Worm (Caenorhabditis elegans) whole organism, L2 larva: ENCODE results near the gene twk-43.
A peak's percentile ranks its signal among the peaks of the same experiment; 100 is the strongest.

Source experiments
- C34F6.9 ChIP-seq: fragments of 150-350 bp; optimal IDR thresholded peaks from 2 replicates; lab custom pipeline; 2014; ENCODE audit warnings: missing biosample characterization, missing genetic modification characterization
- F13H6.1 ChIP-seq: sonication (generic microtip); optimal IDR thresholded peaks from 2 replicates; lab custom pipeline; 2016; ENCODE audit warnings: missing genetic modification characterization, missing compliant biosample characterization
- R02D3.7 ChIP-seq: fragments of 150-350 bp; optimal IDR thresholded peaks from 2 replicates; lab custom pipeline; 2014; ENCODE audit warnings: missing biosample characterization, missing genetic modification characterization
- Y55F3AM.14 ChIP-seq: fragments of 200-800 bp; sonication (Bioruptor generic); optimal IDR thresholded peaks from 2 replicates; lab custom pipeline; 2018; ENCODE audit warnings: mild to moderate bottlenecking, missing genetic modification characterization, missing compliant biosample characterization
- ZK546.5 ChIP-seq: sonication (generic microtip); optimal IDR thresholded peaks from 2 replicates; lab custom pipeline; 2017; ENCODE audit warnings: missing biosample characterization, missing genetic modification characterization
- alr-1 ChIP-seq: fragments of 150-350 bp; optimal IDR thresholded peaks from 2 replicates; lab custom pipeline; 2014; ENCODE audit warnings: missing biosample characterization, missing genetic modification characterization
- aly-2 ChIP-seq: fragments of 150-350 bp; optimal IDR thresholded peaks from 2 replicates; lab custom pipeline; 2014; ENCODE audit warnings: missing biosample characterization, missing genetic modification characterization
- ama-1 ChIP-seq: fragments of 150-350 bp; optimal IDR thresholded peaks from 2 replicates; lab custom pipeline; 2018; ENCODE audit warnings: inconsistent platforms
- blmp-1 ChIP-seq: sonication (generic microtip); optimal IDR thresholded peaks from 2 replicates; lab custom pipeline; 2017; ENCODE audit warnings: missing genetic modification characterization, mild to moderate bottlenecking, missing compliant biosample characterization, antibody characterized with exemption, moderate library complexity; ENCODE audit not compliant: insufficient read depth
- ceh-16 ChIP-seq: fragments of 150-350 bp; optimal IDR thresholded peaks from 2 replicates; lab custom pipeline; 2014; ENCODE audit warnings: missing biosample characterization, missing genetic modification characterization
- ceh-82 ChIP-seq: fragments of 150-350 bp; optimal IDR thresholded peaks from 2 replicates; lab custom pipeline; 2014; ENCODE audit warnings: missing biosample characterization, missing genetic modification characterization
- crh-2 ChIP-seq: sonication (generic microtip); optimal IDR thresholded peaks from 2 replicates; lab custom pipeline; 2017; ENCODE audit warnings: missing biosample characterization, missing genetic modification characterization
- dmd-4 ChIP-seq: sonication (generic microtip); optimal IDR thresholded peaks from 2 replicates; lab custom pipeline; 2017; ENCODE audit warnings: missing biosample characterization, missing genetic modification characterization
- egl-27 ChIP-seq: sonication (generic microtip); optimal IDR thresholded peaks from 3 replicates; lab custom pipeline; 2017; ENCODE audit warnings: missing biosample characterization, missing genetic modification reagents, missing genetic modification characterization
- elt-1 ChIP-seq: fragments of 150-350 bp; optimal IDR thresholded peaks from 2 replicates; lab custom pipeline; 2014; ENCODE audit warnings: missing biosample characterization, missing genetic modification characterization
- elt-3 ChIP-seq: sonication (generic microtip); optimal IDR thresholded peaks from 2 replicates; lab custom pipeline; 2017; ENCODE audit warnings: missing biosample characterization, missing genetic modification characterization
- fos-1 ChIP-seq: fragments of 150-350 bp; optimal IDR thresholded peaks from 2 replicates; lab custom pipeline; 2014; ENCODE audit warnings: missing biosample characterization, missing genetic modification characterization
- gmeb-1 ChIP-seq: fragments of 150-350 bp; optimal IDR thresholded peaks from 2 replicates; lab custom pipeline; 2014; ENCODE audit warnings: missing biosample characterization, missing genetic modification characterization
- lin-11 ChIP-seq: fragments of 150-350 bp; sonication (generic microtip); optimal IDR thresholded peaks from 2 replicates; lab custom pipeline; 2014; ENCODE audit warnings: missing biosample characterization, missing genetic modification characterization, inconsistent platforms, mixed read lengths
- lin-13 ChIP-seq: fragments of 150-350 bp; optimal IDR thresholded peaks from 2 replicates; lab custom pipeline; 2014; ENCODE audit warnings: missing biosample characterization, missing genetic modification reagents, missing genetic modification characterization
- lin-39 ChIP-seq: fragments of 150-350 bp; optimal IDR thresholded peaks from 2 replicates; lab custom pipeline; 2014; ENCODE audit warnings: missing biosample characterization, missing genetic modification reagents, missing genetic modification characterization
- lsy-2 ChIP-seq, 2 experiments: fragments of 150-350 bp in 1 of 2; sonication (generic microtip) in 1 of 2; optimal IDR thresholded peaks; 2 replicates each; lab custom pipeline; 2014 to 2017; ENCODE audit warnings: missing biosample characterization in 2 of 2, missing genetic modification characterization in 2 of 2
- mab-5 ChIP-seq: fragments of 150-350 bp; optimal IDR thresholded peaks from 2 replicates; lab custom pipeline; 2014; ENCODE audit warnings: missing biosample characterization, missing genetic modification characterization
- mbf-1 ChIP-seq: sonication (generic microtip); optimal IDR thresholded peaks from 2 replicates; lab custom pipeline; 2017; ENCODE audit warnings: missing biosample characterization, missing genetic modification characterization
- mdl-1 ChIP-seq, 2 experiments: fragments of 150-350 bp in 1 of 2; sonication (generic microtip) in 1 of 2; optimal IDR thresholded peaks; 2 replicates each; lab custom pipeline; 2017; ENCODE audit warnings: missing biosample characterization in 2 of 2, missing genetic modification characterization in 2 of 2
- nhr-10 ChIP-seq: sonication (generic microtip); optimal IDR thresholded peaks from 2 replicates; lab custom pipeline; 2017; ENCODE audit warnings: missing biosample characterization, missing genetic modification characterization
- nhr-11 ChIP-seq: fragments of 150-350 bp; optimal IDR thresholded peaks from 2 replicates; lab custom pipeline; 2014; ENCODE audit warnings: missing biosample characterization, missing genetic modification characterization
- nhr-12 ChIP-seq: fragments of 150-350 bp; optimal IDR thresholded peaks from 2 replicates; lab custom pipeline; 2014; ENCODE audit warnings: missing biosample characterization, missing genetic modification characterization
- nhr-129 ChIP-seq: fragments of 150-350 bp; optimal IDR thresholded peaks from 2 replicates; lab custom pipeline; 2014; ENCODE audit warnings: missing biosample characterization, missing genetic modification characterization
- nhr-21 ChIP-seq: fragments of 150-350 bp; optimal IDR thresholded peaks from 2 replicates; lab custom pipeline; 2014; ENCODE audit warnings: missing biosample characterization, missing genetic modification characterization
- nhr-23 ChIP-seq: fragments of 150-350 bp; optimal IDR thresholded peaks from 2 replicates; lab custom pipeline; 2014; ENCODE audit warnings: missing biosample characterization, missing genetic modification reagents, missing genetic modification characterization
- nhr-237 ChIP-seq: fragments of 150-350 bp; optimal IDR thresholded peaks from 2 replicates; lab custom pipeline; 2014; ENCODE audit warnings: missing biosample characterization, missing genetic modification characterization
- nhr-25 ChIP-seq: fragments of 150-350 bp; sonication (generic microtip); optimal IDR thresholded peaks from 3 replicates; lab custom pipeline; 2014; ENCODE audit warnings: missing biosample characterization, missing genetic modification characterization
- nhr-6 ChIP-seq: fragments of 150-350 bp; optimal IDR thresholded peaks from 2 replicates; lab custom pipeline; 2014; ENCODE audit warnings: missing biosample characterization, missing genetic modification characterization
- nhr-77 ChIP-seq: fragments of 150-350 bp; optimal IDR thresholded peaks from 2 replicates; lab custom pipeline; 2014; ENCODE audit warnings: missing biosample characterization, missing genetic modification characterization
- peb-1 ChIP-seq: fragments of 150-350 bp; optimal IDR thresholded peaks from 2 replicates; lab custom pipeline; 2014; ENCODE audit warnings: missing biosample characterization, missing genetic modification characterization
- sem-4 ChIP-seq: fragments of 150-350 bp; optimal IDR thresholded peaks from 2 replicates; lab custom pipeline; 2014; ENCODE audit warnings: missing biosample characterization, missing genetic modification reagents, missing genetic modification characterization
- skn-1 ChIP-seq: sonication (generic microtip); optimal IDR thresholded peaks from 2 replicates; lab custom pipeline; 2017; ENCODE audit warnings: missing biosample characterization, missing genetic modification characterization
- sma-3 ChIP-seq: sonication (generic microtip); optimal IDR thresholded peaks from 2 replicates; lab custom pipeline; 2016; ENCODE audit warnings: missing genetic modification reagents, missing genetic modification characterization, missing compliant biosample characterization
- sma-9 ChIP-seq, 2 experiments: fragments of 150-350 bp in 1 of 2; sonication (generic microtip) in 1 of 2; optimal IDR thresholded peaks; 2 replicates each; lab custom pipeline; 2014 to 2016; ENCODE audit warnings: missing genetic modification characterization in 2 of 2, mild to moderate bottlenecking in 1 of 2, missing biosample characterization in 1 of 2, missing compliant biosample characterization in 1 of 2, missing genetic modification reagents in 1 of 2, moderate library complexity in 1 of 2
- snpc-4 ChIP-seq: fragments of 150-350 bp; optimal IDR thresholded peaks from 2 replicates; lab custom pipeline; 2014; ENCODE audit warnings: missing biosample characterization, missing genetic modification characterization
- unc-39 ChIP-seq: fragments of 150-350 bp; optimal IDR thresholded peaks from 2 replicates; lab custom pipeline; 2014; ENCODE audit warnings: missing biosample characterization, missing genetic modification characterization
- unc-55 ChIP-seq: fragments of 150-350 bp; sonication (generic microtip); optimal IDR thresholded peaks from 3 replicates; lab custom pipeline; 2014; ENCODE audit warnings: missing biosample characterization, missing genetic modification reagents, missing genetic modification characterization
- unc-62 ChIP-seq: fragments of 150-350 bp; optimal IDR thresholded peaks from 2 replicates; lab custom pipeline; 2014; ENCODE audit warnings: missing biosample characterization, missing genetic modification reagents, missing genetic modification characterization
- zag-1 ChIP-seq: fragments of 150-350 bp; optimal IDR thresholded peaks from 2 replicates; lab custom pipeline; 2014; ENCODE audit warnings: missing biosample characterization, missing genetic modification characterization
- ztf-1 ChIP-seq: fragments of 200-800 bp; sonication (Bioruptor generic); conservative IDR thresholded peaks from 2 replicates; pipeline ENCODE4 v1.3.6; 2022; ENCODE audit warnings: missing genetic modification characterization, missing compliant biosample characterization
- ztf-11 ChIP-seq: sonication (generic microtip); optimal IDR thresholded peaks from 2 replicates; lab custom pipeline; 2017; ENCODE audit warnings: missing biosample characterization, missing genetic modification characterization
- ztf-4 ChIP-seq: fragments of 150-350 bp; optimal IDR thresholded peaks from 2 replicates; lab custom pipeline; 2014; ENCODE audit warnings: missing biosample characterization, missing genetic modification characterization

Gene twk-43

ce11 chrV:13380178-13380577, 34.1 kb downstream of the twk-43 start, which contains the start of gene ifbp-1:
ifbp-1 (minus strand) TSS chrV:13380262.
- TF ChIP-seq unc-62 (GFP tag; lab: Kevin White, UChicago) (no peak), nhr-77 (tag; lab: Kevin White, UChicago) (no peak), lin-11 (tag; lab: Kevin White, UChicago) (no peak), ztf-4 (peak; percentile 52), ztf-1 (no peak), C34F6.9 (no peak), nhr-12 (no peak), sma-3 (GFP tag; lab: Kevin White, UChicago) (peak; percentile 84), gmeb-1 (tag; lab: Kevin White, UChicago) (peak; percentile 67), nhr-11 (tag; lab: Kevin White, UChicago) (no peak), R02D3.7 (tag; lab: Kevin White, UChicago) (no peak), unc-55 (GFP tag; lab: Kevin White, UChicago) (no peak), ZK546.5 (tag; lab: Kevin White, UChicago) (no peak), nhr-6 (tag; lab: Kevin White, UChicago) (no peak), mdl-1 (tag; optimal IDR thresholded peaks at IDR 0.05; lab: Kevin White, UChicago) (peak; percentile 36 to 59), alr-1 (tag; lab: Kevin White, UChicago) (no peak), dmd-4 (no peak), aly-2 (no peak), nhr-21 (tag; lab: Kevin White, UChicago) (peak; percentile 71), lin-13 (GFP tag; lab: Kevin White, UChicago) (peak; percentile 25), mab-5 (no peak), crh-2 (peak; percentile 73), nhr-23 (tag; lab: Kevin White, UChicago) (no peak), egl-27 (peak; percentile 89), Y55F3AM.14 (GFP tag; lab: Kevin White, UChicago) (peak; percentile 0), snpc-4 (tag; lab: Kevin White, UChicago) (no peak), lsy-2 (tag; optimal IDR thresholded peaks at IDR 0.05; lab: Kevin White, UChicago) (peak in 1 of 2 experiments; percentile 28), nhr-129 (peak; percentile 65), zag-1 (tag; lab: Kevin White, UChicago) (no peak), ztf-11 (tag; lab: Kevin White, UChicago) (no peak), ceh-16 (tag; lab: Kevin White, UChicago) (peak; percentile 68), ama-1 (lab: Kevin White, UChicago) (no peak), ceh-82 (tag; lab: Kevin White, UChicago) (no peak), blmp-1 (peak; percentile 77), nhr-25 (tag; lab: Kevin White, UChicago) (peak; percentile 98), unc-39 (tag; lab: Kevin White, UChicago) (no peak), elt-3 (tag; lab: Kevin White, UChicago) (no peak), nhr-237 (tag; lab: Kevin White, UChicago) (no peak), nhr-10 (tag; lab: Kevin White, UChicago) (no peak), F13H6.1 (peak; percentile 36), skn-1 (tag; lab: Kevin White, UChicago) (no peak), elt-1 (tag; lab: Kevin White, UChicago) (no peak), peb-1 (tag; lab: Kevin White, UChicago) (no peak), sem-4 (tag; lab: Kevin White, UChicago) (peak; percentile 31), fos-1 (tag; lab: Kevin White, UChicago) (peak; percentile 45), lin-39 (tag; lab: Kevin White, UChicago) (no peak), sma-9 (GFP tag; optimal IDR thresholded peaks at IDR 0.05; lab: Kevin White, UChicago) (peak; percentile 90), sma-9 (tag; optimal IDR thresholded peaks at IDR 0.05; lab: Kevin White, UChicago) (no peak), mbf-1 (tag; lab: Kevin White, UChicago) (no peak)
